Fruit fly (Drosophila melanogaster): ENCODE measurements around the gene Vav.

DNA sequence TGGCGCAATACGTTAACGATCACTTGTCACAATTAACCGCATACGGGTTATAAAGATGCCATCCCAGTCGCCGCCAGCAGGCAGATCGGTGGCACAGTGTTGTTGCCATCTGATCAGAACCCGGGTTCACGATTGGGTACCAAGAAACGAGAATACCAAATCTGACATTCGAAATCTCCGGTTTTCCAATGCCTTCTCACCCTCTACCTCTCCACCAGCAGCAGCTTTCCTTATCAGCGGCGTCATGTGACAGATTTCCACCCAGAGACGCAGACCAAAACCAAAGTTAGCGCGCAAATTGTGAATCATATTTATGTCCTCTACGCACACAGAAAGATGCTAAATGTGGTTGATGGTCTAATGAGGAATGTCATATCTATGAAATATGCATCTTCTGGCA lies 23.0 kb upstream of the Vav start:
- TF ChIP-seq tj (GFP tag; optimal IDR thresholded peaks at IDR 0.05) = no peak
- TF ChIP-seq CG12768 (GFP tag; optimal IDR thresholded peaks at IDR 0.05) = no peak
- no peak for TF ChIP-seq pad (GFP tag; optimal IDR thresholded peaks at IDR 0.05)
- TF ChIP-seq CG33017 (tag; optimal IDR thresholded peaks at IDR 0.05) = no peak
- TF ChIP-seq CG7101 (tag; optimal IDR thresholded peaks at IDR 0.05) = no peak
- no peak for TF ChIP-seq CG14711 (tag; optimal IDR thresholded peaks at IDR 0.05)
- no peak for TF ChIP-seq CG5204 (GFP tag; optimal IDR thresholded peaks at IDR 0.05)
- TF ChIP-seq toe (GFP tag; optimal IDR thresholded peaks at IDR 0.05) = no peak
- TF ChIP-seq CG1620 (GFP tag; optimal IDR thresholded peaks at IDR 0.05) = no peak
- no peak for TF ChIP-seq Clk (GFP tag; optimal IDR thresholded peaks at IDR 0.05)
- TF ChIP-seq ovo (GFP tag; optimal IDR thresholded peaks at IDR 0.05) = no peak
- TF ChIP-seq bab1 (GFP tag; optimal IDR thresholded peaks at IDR 0.05) = no peak

Measured in whole organism, adult.